Fruit fly (Drosophila melanogaster) whole organism, embryonic: ENCODE measurements around the gene CG9497.

Experiments used
- Atf6 ChIP-seq: fragments of 200-800 bp; sonication (Bioruptor generic); IDR thresholded peaks from 2 replicates; pipeline ENCODE4 v1.3.6; 2022; ENCODE audit warnings: missing biosample characterization, missing genetic modification characterization
- C15 ChIP-seq: fragments of 200-800 bp; sonication (Bioruptor generic); IDR thresholded peaks from 3 replicates; pipeline ENCODE4 v1.3.6; 2022; ENCODE audit warnings: missing biosample characterization, missing genetic modification characterization
- CG12769 ChIP-seq: fragments of 200-800 bp; sonication (Bioruptor generic); optimal IDR thresholded peaks from 2 replicates; lab custom pipeline; 2019; ENCODE audit warnings: missing biosample characterization, mild to moderate bottlenecking, missing genetic modification characterization, moderate library complexity
- CG13287 ChIP-seq: fragments of 200-800 bp; sonication (Bioruptor generic); IDR thresholded peaks from 2 replicates; pipeline ENCODE4 v1.3.6; 2022; ENCODE audit warnings: missing biosample characterization, missing genetic modification characterization; ENCODE audit not compliant: partially characterized antibody
- CG13775 ChIP-seq: fragments of 200-800 bp; sonication (Bioruptor generic); optimal IDR thresholded peaks from 3 replicates; lab custom pipeline; 2017; ENCODE audit warnings: missing biosample characterization, mild to moderate bottlenecking, missing genetic modification characterization
- CG15479 ChIP-seq: fragments of 200-800 bp; sonication (Bioruptor generic); optimal IDR thresholded peaks from 3 replicates; lab custom pipeline; 2019; ENCODE audit warnings: missing biosample characterization, mild to moderate bottlenecking, missing genetic modification characterization, moderate library complexity
- CG15514 ChIP-seq: fragments of 200-800 bp; sonication (Bioruptor generic); optimal IDR thresholded peaks from 3 replicates; lab custom pipeline; 2017; ENCODE audit warnings: missing biosample characterization, missing genetic modification characterization, mild to moderate bottlenecking, moderate library complexity, missing genetic modification reagents
- CG16813 ChIP-seq: fragments of 200-800 bp; sonication (Bioruptor generic); IDR thresholded peaks from 3 replicates; pipeline ENCODE4 v1.3.6; 2022; ENCODE audit warnings: missing biosample characterization, missing genetic modification characterization; ENCODE audit not compliant: partially characterized antibody
- CG17912 ChIP-seq: fragments of 200-800 bp; sonication (Bioruptor generic); optimal IDR thresholded peaks from 2 replicates; lab custom pipeline; 2018; ENCODE audit warnings: missing biosample characterization, mild to moderate bottlenecking, missing genetic modification characterization
- CG1792 ChIP-seq: fragments of 200-800 bp; sonication (Bioruptor generic); optimal IDR thresholded peaks from 2 replicates; lab custom pipeline; 2016; ENCODE audit warnings: missing biosample characterization, missing genetic modification characterization
- CG18599 ChIP-seq: fragments of 200-800 bp; sonication (Bioruptor generic); optimal IDR thresholded peaks from 3 replicates; lab custom pipeline; 2017; ENCODE audit warnings: missing biosample characterization, missing genetic modification characterization, mild to moderate bottlenecking, moderate library complexity, missing genetic modification reagents
- CG2120 ChIP-seq: fragments of 200-800 bp; sonication (Bioruptor generic); optimal IDR thresholded peaks from 3 replicates; lab custom pipeline; 2016; ENCODE audit warnings: missing biosample characterization, missing genetic modification characterization
- CG2199 ChIP-seq: fragments of 200-800 bp; sonication (Bioruptor generic); IDR thresholded peaks from 3 replicates; pipeline ENCODE4 v1.3.6; 2022; ENCODE audit warnings: missing biosample characterization, missing genetic modification characterization
- CG31388 ChIP-seq: fragments of 200-800 bp; sonication (Bioruptor generic); optimal IDR thresholded peaks from 2 replicates; lab custom pipeline; 2016; ENCODE audit warnings: missing biosample characterization, missing genetic modification characterization
- CG3163 ChIP-seq: fragments of 200-800 bp; sonication (Bioruptor generic); optimal IDR thresholded peaks from 3 replicates; lab custom pipeline; 2016; ENCODE audit warnings: missing biosample characterization, missing genetic modification characterization
- CG3847 ChIP-seq: fragments of 200-800 bp; sonication (Bioruptor generic); IDR thresholded peaks from 2 replicates; pipeline ENCODE4 v1.3.6; 2022; ENCODE audit warnings: missing biosample characterization, missing genetic modification characterization
- CG42726 ChIP-seq: fragments of 200-800 bp; sonication (Bioruptor generic); IDR thresholded peaks from 2 replicates; pipeline ENCODE4 v1.3.6; 2022; ENCODE audit warnings: missing biosample characterization, missing genetic modification characterization; ENCODE audit not compliant: partially characterized antibody
- CG7556 ChIP-seq: fragments of 200-800 bp; sonication (Bioruptor generic); optimal IDR thresholded peaks from 2 replicates; lab custom pipeline; 2017; ENCODE audit warnings: missing biosample characterization, mild to moderate bottlenecking, missing genetic modification characterization
- CG7987 ChIP-seq: fragments of 200-800 bp; sonication (Bioruptor generic); optimal IDR thresholded peaks from 2 replicates; lab custom pipeline; 2018; ENCODE audit warnings: missing biosample characterization, mild to moderate bottlenecking, missing genetic modification characterization, moderate library complexity
- Camta ChIP-seq: fragments of 200-800 bp; sonication (Bioruptor generic); optimal IDR thresholded peaks from 2 replicates; lab custom pipeline; 2016; ENCODE audit warnings: missing biosample characterization, missing genetic modification characterization
- CkIIα-i1 ChIP-seq: fragments of 200-800 bp; sonication (Bioruptor generic); IDR thresholded peaks from 2 replicates; pipeline ENCODE4 v1.3.6; 2022; ENCODE audit warnings: missing biosample characterization, missing genetic modification characterization
- Dip2 ChIP-seq: fragments of 200-800 bp; sonication (Bioruptor generic); IDR thresholded peaks from 2 replicates; pipeline ENCODE4 v1.3.6; 2022; ENCODE audit warnings: missing biosample characterization, missing genetic modification characterization
- Ets65A ChIP-seq: fragments of 200-800 bp; sonication (Bioruptor generic); peaks from one replicate; lab custom pipeline; 2016; ENCODE audit warnings: missing biosample characterization, missing genetic modification characterization
- Gug ChIP-seq: fragments of 200-800 bp; sonication (Bioruptor generic); IDR thresholded peaks from 4 replicates; pipeline ENCODE4 v1.3.6; 2022; ENCODE audit warnings: missing biosample characterization, missing genetic modification characterization
- HLH54F ChIP-seq: fragments of 200-800 bp; sonication (Bioruptor generic); optimal IDR thresholded peaks from 3 replicates; lab custom pipeline; 2016; ENCODE audit warnings: missing biosample characterization, missing genetic modification characterization
- Hr51 ChIP-seq, 2 experiments: fragments of 200-800 bp; sonication (Bioruptor generic); optimal IDR thresholded peaks; 2 replicates in 1 of 2; 3 replicates in 1 of 2; lab custom pipeline; 2016 to 2018; ENCODE audit warnings: missing biosample characterization in 2 of 2, missing genetic modification characterization in 2 of 2, mild to moderate bottlenecking in 1 of 2, moderate library complexity in 1 of 2
- Mad ChIP-seq: fragments of 200-800 bp; sonication (Bioruptor generic); optimal IDR thresholded peaks from 2 replicates; lab custom pipeline; 2016; ENCODE audit warnings: missing biosample characterization, missing genetic modification characterization
- Nf-YB ChIP-seq: fragments of 200-800 bp; sonication (Bioruptor generic); optimal IDR thresholded peaks from 3 replicates; lab custom pipeline; 2019; ENCODE audit warnings: missing biosample characterization, mild to moderate bottlenecking, missing genetic modification characterization, moderate library complexity
- Ptx1 ChIP-seq: fragments of 200-800 bp; sonication (Bioruptor generic); IDR thresholded peaks from 2 replicates; pipeline ENCODE4 v1.3.6; 2022; ENCODE audit warnings: missing biosample characterization, missing genetic modification characterization
- Sox102F ChIP-seq: fragments of 200-800 bp; sonication (Bioruptor generic); optimal IDR thresholded peaks from 2 replicates; lab custom pipeline; 2018; ENCODE audit warnings: missing biosample characterization, mild to moderate bottlenecking, missing genetic modification characterization, moderate library complexity
- Tbp ChIP-seq: fragments of >200 bp; optimal IDR thresholded peaks from 2 replicates; lab custom pipeline; 2018; ENCODE audit warnings: missing biosample characterization, missing genetic modification characterization
- Xbp1 ChIP-seq: fragments of 200-800 bp; sonication (Bioruptor generic); optimal IDR thresholded peaks from 3 replicates; lab custom pipeline; 2016; ENCODE audit warnings: missing biosample characterization, mild to moderate bottlenecking, missing genetic modification characterization
- ara ChIP-seq: fragments of 200-800 bp; sonication (Bioruptor generic); IDR thresholded peaks from 2 replicates; pipeline ENCODE4 v1.3.6; 2022; ENCODE audit warnings: missing biosample characterization, missing genetic modification characterization
- ase ChIP-seq: fragments of 200-800 bp; sonication (Bioruptor generic); IDR thresholded peaks from 3 replicates; pipeline ENCODE4 v1.3.6; 2022; ENCODE audit warnings: missing biosample characterization, missing genetic modification characterization
- caup ChIP-seq: fragments of 200-800 bp; sonication (Bioruptor generic); optimal IDR thresholded peaks from 3 replicates; lab custom pipeline; 2017; ENCODE audit warnings: missing biosample characterization, mild to moderate bottlenecking, missing genetic modification characterization, moderate library complexity; ENCODE audit not compliant: severe bottlenecking
- chif ChIP-seq, 2 experiments: fragments of 200-800 bp; sonication (Bioruptor generic); optimal IDR thresholded peaks; 3 replicates each; lab custom pipeline; 2016; ENCODE audit warnings: missing biosample characterization in 2 of 2, missing genetic modification characterization in 2 of 2
- dmrt11E ChIP-seq: fragments of 200-800 bp; sonication (Bioruptor generic); optimal IDR thresholded peaks from 3 replicates; lab custom pipeline; 2018; ENCODE audit warnings: missing biosample characterization, mild to moderate bottlenecking, missing genetic modification characterization, moderate library complexity
- dpn ChIP-seq, 2 experiments: fragments of 200-800 bp; sonication (Bioruptor generic); optimal IDR thresholded peaks; 3 replicates each; lab custom pipeline; 2016; ENCODE audit warnings: missing biosample characterization in 2 of 2, missing genetic modification characterization in 2 of 2
- fd64A ChIP-seq: fragments of 200-800 bp; sonication (Bioruptor generic); optimal IDR thresholded peaks from 3 replicates; lab custom pipeline; 2018; ENCODE audit warnings: missing biosample characterization, mild to moderate bottlenecking, missing genetic modification characterization
- lov ChIP-seq, 2 experiments: fragments of 200-800 bp in 1 of 2; fragments of >200 bp in 1 of 2; sonication (Bioruptor generic) in 1 of 2; IDR thresholded peaks in 1 of 2; optimal IDR thresholded peaks in 1 of 2; 2 replicates in 1 of 2; 3 replicates in 1 of 2; pipeline versions ENCODE4 v1.3.6 to Lab custom; 2017 to 2022; ENCODE audit warnings: missing biosample characterization in 1 of 2, missing genetic modification characterization in 1 of 2
- maf-S ChIP-seq: fragments of 200-800 bp; sonication (Bioruptor generic); optimal IDR thresholded peaks from 2 replicates; lab custom pipeline; 2016; ENCODE audit warnings: missing biosample characterization, missing genetic modification characterization
- oc ChIP-seq: fragments of 200-800 bp; sonication (Bioruptor generic); optimal IDR thresholded peaks from 2 replicates; lab custom pipeline; 2018; ENCODE audit warnings: missing biosample characterization, mild to moderate bottlenecking, missing genetic modification characterization, moderate library complexity
- org-1 ChIP-seq: fragments of 200-800 bp; sonication (Bioruptor generic); optimal IDR thresholded peaks from 2 replicates; lab custom pipeline; 2017; ENCODE audit warnings: missing biosample characterization, missing genetic modification characterization
- otp ChIP-seq: fragments of 200-800 bp; sonication (Bioruptor generic); IDR thresholded peaks from 3 replicates; pipeline ENCODE4, ENCODE4 v1.3.6; 2022; ENCODE audit warnings: missing biosample characterization, missing genetic modification characterization
- pb ChIP-seq: fragments of 200-800 bp; sonication (Bioruptor generic); optimal IDR thresholded peaks from 3 replicates; lab custom pipeline; 2016; ENCODE audit warnings: missing biosample characterization, missing genetic modification characterization
- sc ChIP-seq, 3 experiments: fragments of >200 bp in 2 of 3; fragments of 200-800 bp in 1 of 3; sonication (Bioruptor generic) in 1 of 3; optimal IDR thresholded peaks; 2 replicates in 2 of 3; 3 replicates in 1 of 3; lab custom pipeline; 2017; ENCODE audit warnings: mild to moderate bottlenecking in 1 of 3, missing biosample characterization in 1 of 3, missing genetic modification characterization in 1 of 3, missing genetic modification reagents in 1 of 3
- sens-2 ChIP-seq: fragments of 200-800 bp; sonication (Bioruptor generic); IDR thresholded peaks from 2 replicates; pipeline ENCODE4 v1.3.6; 2022; ENCODE audit warnings: missing biosample characterization, missing genetic modification characterization
- sob ChIP-seq: fragments of 200-800 bp; sonication (Bioruptor generic); IDR thresholded peaks from 2 replicates; pipeline ENCODE4 v1.3.6; 2022; ENCODE audit warnings: missing biosample characterization, missing genetic modification characterization

The CG9497 gene

dm6 chr2L:6350984-6351808 is 3.0 kb upstream of the CG9497 start, which contains the start of gene CG9498 (continued):
- no peak for TF ChIP-seq CG13287 (GFP tag; lab: Robert Waterston, UW)
- peak; percentile 43 for TF ChIP-seq Nf-YB
- TF ChIP-seq CG7987 (GFP tag; lab: Kevin White, UChicago), result no peak
- no peak for TF ChIP-seq fd64A
- no peak for TF ChIP-seq CG42726 (GFP tag; lab: Robert Waterston, UW)
- no peak for TF ChIP-seq CG3163 (GFP tag; lab: Kevin White, UChicago)
- TF ChIP-seq Ets65A (GFP tag; lab: Kevin White, UChicago), result no peak
- peak; percentile 24 for TF ChIP-seq oc (tag; lab: Kevin White, UChicago)
- TF ChIP-seq Ptx1 (GFP tag; lab: Robert Waterston, UW), result peak; percentile 81
- TF ChIP-seq CG15514 (GFP tag; lab: Kevin White, UChicago), result peak; percentile 75
- no peak for TF ChIP-seq sens-2 (GFP tag; lab: Robert Waterston, UW)
- TF ChIP-seq C15, result peak; percentile 83
- peak; percentile 90 for TF ChIP-seq CG2120 (GFP tag; lab: Kevin White, UChicago)
- peak; percentile 81 for TF ChIP-seq org-1 (GFP tag; lab: Kevin White, UChicago)
- no peak for TF ChIP-seq CG16813 (GFP tag; lab: Robert Waterston, UW)
- peak; percentile 88 for TF ChIP-seq caup
- TF ChIP-seq Hr51 (GFP tag; optimal IDR thresholded peaks at IDR 0.05; lab: Kevin White, UChicago), result peak in 1 of 2 experiments; percentile 91
- no peak for TF ChIP-seq CG1792 (GFP tag; lab: Kevin White, UChicago)
- no peak for TF ChIP-seq chif (GFP tag; optimal IDR thresholded peaks at IDR 0.05; lab: Kevin White, UChicago)
- TF ChIP-seq ara (GFP tag; lab: Robert Waterston, UW), result peak; percentile 51
- TF ChIP-seq CG18599 (GFP tag; lab: Kevin White, UChicago), result peak; percentile 96
- no peak for TF ChIP-seq Dip2 (GFP tag; lab: Robert Waterston, UW)
- TF ChIP-seq maf-S (GFP tag; lab: Kevin White, UChicago), result no peak
- TF ChIP-seq dpn (GFP tag; optimal IDR thresholded peaks at IDR 0.05; lab: Kevin White, UChicago), result peak; percentile 18 to 51
- TF ChIP-seq Tbp (GFP tag; lab: Kevin White, UChicago), result no peak
- peak; percentile 90 for TF ChIP-seq CG7556 (GFP tag; lab: Kevin White, UChicago)
- TF ChIP-seq dmrt11E, result no peak
- peak; percentile 68 for TF ChIP-seq CG13775 (GFP tag; lab: Kevin White, UChicago)
- TF ChIP-seq Sox102F (GFP tag; lab: Kevin White, UChicago), result peak; percentile 69
- no peak for TF ChIP-seq Mad (GFP tag; lab: Kevin White, UChicago)
- no peak for TF ChIP-seq Xbp1
- TF ChIP-seq ase (GFP tag; lab: Robert Waterston, UW), result peak; percentile 72; the same call in 2 of the 3 replicates
- TF ChIP-seq CG12769 (tag; lab: Kevin White, UChicago), result no peak
- no peak for TF ChIP-seq lov (optimal IDR thresholded peaks at IDR 0.05; lab: Kevin White, UChicago)
- 0 out of 3 replicates have a peak, but pooled peaks have one; percentile 45 for TF ChIP-seq lov (GFP tag; IDR thresholded peaks at IDR 0.05; lab: Robert Waterston, UW)
- TF ChIP-seq Gug (GFP tag; lab: Robert Waterston, UW), result peak; percentile 44; the same call in 1 of the 4 replicates
- TF ChIP-seq sc (optimal IDR thresholded peaks at IDR 0.05; lab: Kevin White, UChicago), result no peak
- peak; percentile 26 for TF ChIP-seq sc (GFP tag; optimal IDR thresholded peaks at IDR 0.05; lab: Kevin White, UChicago)
- TF ChIP-seq CG3847 (GFP tag; lab: Robert Waterston, UW), result peak; percentile 76
- no peak for TF ChIP-seq otp (GFP tag; lab: Robert Waterston, UW)
- TF ChIP-seq CG2199 (GFP tag; lab: Robert Waterston, UW), result no peak
- TF ChIP-seq CG31388 (GFP tag; lab: Kevin White, UChicago), result peak; percentile 9
- no peak for TF ChIP-seq CG17912 (GFP tag; lab: Kevin White, UChicago)
- no peak for TF ChIP-seq CG15479 (GFP tag; lab: Kevin White, UChicago)
- no peak for TF ChIP-seq CkIIα-i1 (GFP tag; lab: Robert Waterston, UW)
- TF ChIP-seq pb (GFP tag; lab: Kevin White, UChicago), result no peak
- TF ChIP-seq HLH54F, result no peak
- peak; percentile 57 for TF ChIP-seq sob (GFP tag; lab: Robert Waterston, UW)
- peak; percentile 4 for TF ChIP-seq Camta (GFP tag; lab: Kevin White, UChicago)
- TF ChIP-seq Atf6 (GFP tag; lab: Robert Waterston, UW), result peak; percentile 79
